Fruit fly (Drosophila melanogaster): ENCODE results near the gene Oseg1.
A peak's percentile ranks its signal among the peaks of the same experiment; 100 is the strongest.

The Oseg1 gene

dm6 chr3L:8452986-8453385 lies 40.4 kb upstream of the Oseg1 start:
- TF ChIP-seq Crg-1 (GFP tag; optimal IDR thresholded peaks at IDR 0.05) (no peak), kay (GFP tag; ENCODE audit: borderline replicate concordance) (no peak), pad (GFP tag; optimal IDR thresholded peaks at IDR 0.05) (no peak), cnc (optimal IDR thresholded peaks at IDR 0.05) (no peak), toe (GFP tag; optimal IDR thresholded peaks at IDR 0.05) (no peak), CG14711 (tag; optimal IDR thresholded peaks at IDR 0.05) (no peak), cic (GFP tag; optimal IDR thresholded peaks at IDR 0.05) (no peak), CG7101 (tag; optimal IDR thresholded peaks at IDR 0.05) (no peak), Mnt (GFP tag; optimal IDR thresholded peaks at IDR 0.05) (no peak), CG7045 (GFP tag; optimal IDR thresholded peaks at IDR 0.05) (no peak)

dm6 chr3L:8451966-8452620 lies 39.5 kb upstream of the Oseg1 start:
- TF ChIP-seq CG11617 (GFP tag; optimal IDR thresholded peaks at IDR 0.05) (no peak), cic (GFP tag; optimal IDR thresholded peaks at IDR 0.05) (no peak), bab1 (GFP tag; optimal IDR thresholded peaks at IDR 0.05) (no peak), Clk (GFP tag; optimal IDR thresholded peaks at IDR 0.05) (no peak), cnc (optimal IDR thresholded peaks at IDR 0.05) (no peak), Hr96 (GFP tag; optimal IDR thresholded peaks at IDR 0.05) (no peak), CG7045 (GFP tag; optimal IDR thresholded peaks at IDR 0.05) (no peak), toe (GFP tag; optimal IDR thresholded peaks at IDR 0.05) (no peak), Crg-1 (GFP tag; optimal IDR thresholded peaks at IDR 0.05) (no peak), Mnt (GFP tag; optimal IDR thresholded peaks at IDR 0.05) (no peak), tj (GFP tag; optimal IDR thresholded peaks at IDR 0.05) (no peak), CG1620 (GFP tag; optimal IDR thresholded peaks at IDR 0.05) (no peak), CG33017 (tag; optimal IDR thresholded peaks at IDR 0.05) (no peak), ovo (GFP tag; optimal IDR thresholded peaks at IDR 0.05) (no peak)

- TF ChIP-seq CG1620 (GFP tag; optimal IDR thresholded peaks at IDR 0.05) (no peak), tj (GFP tag; optimal IDR thresholded peaks at IDR 0.05) (peak; percentile 42)
Observed at dm6 chr3L:8450747-8451146, 38.1 kb upstream of the Oseg1 start.

- TF ChIP-seq cic (GFP tag; optimal IDR thresholded peaks at IDR 0.05) (peak; percentile 43), Crg-1 (GFP tag; optimal IDR thresholded peaks at IDR 0.05) (no peak), CG7045 (GFP tag; optimal IDR thresholded peaks at IDR 0.05) (peak; percentile 31), CG11617 (GFP tag; optimal IDR thresholded peaks at IDR 0.05) (no peak), Hr96 (GFP tag; optimal IDR thresholded peaks at IDR 0.05) (no peak), ovo (GFP tag; optimal IDR thresholded peaks at IDR 0.05) (no peak), CG33017 (tag; optimal IDR thresholded peaks at IDR 0.05) (peak; percentile 19), toe (GFP tag; optimal IDR thresholded peaks at IDR 0.05) (no peak), tj (GFP tag; optimal IDR thresholded peaks at IDR 0.05) (peak; percentile 86), CG1620 (GFP tag; optimal IDR thresholded peaks at IDR 0.05) (no peak), CG5204 (GFP tag; optimal IDR thresholded peaks at IDR 0.05) (no peak), pad (GFP tag; optimal IDR thresholded peaks at IDR 0.05) (peak; percentile 11), bab1 (GFP tag; optimal IDR thresholded peaks at IDR 0.05) (peak; percentile 49), CG7101 (tag; optimal IDR thresholded peaks at IDR 0.05) (no peak), cnc (optimal IDR thresholded peaks at IDR 0.05) (no peak), CG12768 (GFP tag; optimal IDR thresholded peaks at IDR 0.05) (peak; percentile 49), Clk (GFP tag; optimal IDR thresholded peaks at IDR 0.05) (no peak), Mnt (GFP tag; optimal IDR thresholded peaks at IDR 0.05) (peak; percentile 25), CG14711 (tag; optimal IDR thresholded peaks at IDR 0.05) (no peak), kay (GFP tag; ENCODE audit: borderline replicate concordance) (peak; percentile 82)
Observed at dm6 chr3L:8449800-8450690, 37.4 kb upstream of the Oseg1 start, which contains the start of gene Gug. Gug (plus strand) TSS chr3L:8449922.

dm6 chr3L:8449202-8449799 lies 36.7 kb upstream of the Oseg1 start, which contains the start of gene CG6983:
CG6983 (minus strand) TSS chr3L:8449377.
- TF ChIP-seq CG11617 (GFP tag; optimal IDR thresholded peaks at IDR 0.05) = no peak
- TF ChIP-seq bab1 (GFP tag; optimal IDR thresholded peaks at IDR 0.05) = no peak
- peak; percentile 35 for TF ChIP-seq CG7101 (tag; optimal IDR thresholded peaks at IDR 0.05)

- TF ChIP-seq CG14711 (tag; optimal IDR thresholded peaks at IDR 0.05) (peak; percentile 10), bab1 (GFP tag; optimal IDR thresholded peaks at IDR 0.05) (peak; percentile 2), CG7101 (tag; optimal IDR thresholded peaks at IDR 0.05) (peak; percentile 16), cnc (optimal IDR thresholded peaks at IDR 0.05) (no peak), CG12768 (GFP tag; optimal IDR thresholded peaks at IDR 0.05) (peak; percentile 19)
Observed at dm6 chr3L:8448517-8448889, 35.9 kb upstream of the Oseg1 start.

All from whole organism, adult.